Worm (Caenorhabditis elegans) whole organism, L3 larva: Measurements from ENCODE around the gene W10G11.19.

ENCODE experiments used
- R02D3.7 ChIP-seq: fragments of 150-350 bp; optimal IDR thresholded peaks from 2 replicates; lab custom pipeline; 2014; ENCODE audit warnings: missing biosample characterization, missing genetic modification characterization
- ama-1 ChIP-seq: fragments of 150-350 bp; optimal IDR thresholded peaks from 2 replicates; lab custom pipeline; 2018
- ceh-28 ChIP-seq: fragments of 150-350 bp; optimal IDR thresholded peaks from 2 replicates; lab custom pipeline; 2014; ENCODE audit warnings: missing biosample characterization, missing genetic modification reagents, missing genetic modification characterization
- ceh-82 ChIP-seq: fragments of 150-350 bp; optimal IDR thresholded peaks from 2 replicates; lab custom pipeline; 2014; ENCODE audit warnings: missing biosample characterization, missing genetic modification characterization
- egl-5 ChIP-seq: fragments of 150-350 bp; optimal IDR thresholded peaks from 2 replicates; lab custom pipeline; 2017; ENCODE audit warnings: missing biosample characterization, missing genetic modification reagents, missing genetic modification characterization, inconsistent platforms
- elt-1 ChIP-seq: fragments of 150-350 bp; optimal IDR thresholded peaks from 2 replicates; lab custom pipeline; 2014; ENCODE audit warnings: missing biosample characterization, missing genetic modification characterization
- elt-2 ChIP-seq: sonication (generic microtip); optimal IDR thresholded peaks from 2 replicates; lab custom pipeline; 2016; ENCODE audit warnings: missing genetic modification reagents, mild to moderate bottlenecking, missing genetic modification characterization, missing compliant biosample characterization
- elt-3 ChIP-seq, 3 experiments: fragments of 150-350 bp in 1 of 3; sonication (generic microtip) in 2 of 3; optimal IDR thresholded peaks; 2 replicates in 2 of 3; 4 replicates in 1 of 3; lab custom pipeline; 2014 to 2017; ENCODE audit warnings: missing biosample characterization in 3 of 3, missing genetic modification characterization in 3 of 3
- fkh-10 ChIP-seq: sonication (generic microtip); optimal IDR thresholded peaks from 2 replicates; lab custom pipeline; 2017; ENCODE audit warnings: missing biosample characterization, missing genetic modification reagents, missing genetic modification characterization
- hmg-11 ChIP-seq: sonication (generic microtip); optimal IDR thresholded peaks from 2 replicates; lab custom pipeline; 2016; ENCODE audit warnings: missing genetic modification characterization, missing compliant biosample characterization
- lin-15B ChIP-seq: fragments of 150-350 bp; optimal IDR thresholded peaks from 2 replicates; lab custom pipeline; 2014; ENCODE audit warnings: missing biosample characterization, missing genetic modification characterization
- lin-39 ChIP-seq: fragments of 150-350 bp; optimal IDR thresholded peaks from 2 replicates; lab custom pipeline; 2018; ENCODE audit warnings: missing biosample characterization, missing genetic modification reagents, missing genetic modification characterization
- mml-1 ChIP-seq: fragments of 150-350 bp; sonication (generic microtip); optimal IDR thresholded peaks from 3 replicates; lab custom pipeline; 2014; ENCODE audit warnings: missing biosample characterization, missing genetic modification characterization
- nfya-1 ChIP-seq: sonication (generic microtip); optimal IDR thresholded peaks from 2 replicates; lab custom pipeline; 2017; ENCODE audit warnings: missing genetic modification characterization, mild to moderate bottlenecking, missing compliant biosample characterization, antibody characterized with exemption, moderate library complexity; ENCODE audit not compliant: insufficient read depth
- nhr-11 ChIP-seq: fragments of 150-350 bp; optimal IDR thresholded peaks from 2 replicates; lab custom pipeline; 2014; ENCODE audit warnings: missing biosample characterization, missing genetic modification characterization
- nhr-12 ChIP-seq: fragments of 150-350 bp; optimal IDR thresholded peaks from 2 replicates; lab custom pipeline; 2014; ENCODE audit warnings: missing biosample characterization, missing genetic modification characterization
- nhr-23 ChIP-seq: fragments of 150-350 bp; optimal IDR thresholded peaks from 2 replicates; lab custom pipeline; 2014; ENCODE audit warnings: missing biosample characterization, missing genetic modification reagents, missing genetic modification characterization
- nhr-28 ChIP-seq: fragments of 150-350 bp; optimal IDR thresholded peaks from 2 replicates; lab custom pipeline; 2014; ENCODE audit warnings: missing biosample characterization, missing genetic modification characterization
- nhr-43 ChIP-seq: sonication (generic microtip); optimal IDR thresholded peaks from 2 replicates; lab custom pipeline; 2016; ENCODE audit warnings: mild to moderate bottlenecking, missing genetic modification characterization, missing compliant biosample characterization; ENCODE audit not compliant: poor library complexity, severe bottlenecking
- nhr-76 ChIP-seq: fragments of 150-350 bp; sonication (generic microtip); optimal IDR thresholded peaks from 5 replicates; lab custom pipeline; 2014; ENCODE audit warnings: missing biosample characterization, missing genetic modification characterization
- pha-4 ChIP-seq: fragments of 150-350 bp; optimal IDR thresholded peaks from 2 replicates; lab custom pipeline; 2014; ENCODE audit warnings: missing biosample characterization, missing genetic modification reagents, missing genetic modification characterization
- pqm-1 ChIP-seq: fragments of 150-350 bp; optimal IDR thresholded peaks from 2 replicates; lab custom pipeline; 2017; ENCODE audit warnings: missing biosample characterization, missing genetic modification characterization, inconsistent platforms
- sea-2 ChIP-seq: fragments of 150-350 bp; sonication (generic microtip); optimal IDR thresholded peaks from 4 replicates; lab custom pipeline; 2014; ENCODE audit warnings: missing biosample characterization, missing genetic modification reagents, missing genetic modification characterization
- skn-1 ChIP-seq: fragments of 150-350 bp; optimal IDR thresholded peaks from 2 replicates; lab custom pipeline; 2014; ENCODE audit warnings: missing biosample characterization, missing genetic modification characterization
- snpc-4 ChIP-seq: fragments of 150-350 bp; optimal IDR thresholded peaks from 2 replicates; lab custom pipeline; 2014; ENCODE audit warnings: missing biosample characterization, missing genetic modification characterization
- tbx-2 ChIP-seq: sonication (generic microtip); optimal IDR thresholded peaks from 2 replicates; lab custom pipeline; 2016; ENCODE audit warnings: mild to moderate bottlenecking, missing genetic modification characterization, missing compliant biosample characterization
- unc-39 ChIP-seq: sonication (generic microtip); optimal IDR thresholded peaks from 4 replicates; lab custom pipeline; 2017; ENCODE audit warnings: missing biosample characterization, missing genetic modification characterization
- unc-62 ChIP-seq: fragments of 150-350 bp; sonication (generic microtip); optimal IDR thresholded peaks from 4 replicates; lab custom pipeline; 2014; ENCODE audit warnings: missing biosample characterization, missing genetic modification reagents, missing genetic modification characterization
- zag-1 ChIP-seq: fragments of 150-350 bp; optimal IDR thresholded peaks from 2 replicates; lab custom pipeline; 2014; ENCODE audit warnings: missing biosample characterization, missing genetic modification characterization
- ztf-11 ChIP-seq: fragments of 150-350 bp; optimal IDR thresholded peaks from 2 replicates; lab custom pipeline; 2014; ENCODE audit warnings: missing biosample characterization, missing genetic modification characterization
- ztf-4 ChIP-seq: fragments of 150-350 bp; optimal IDR thresholded peaks from 2 replicates; lab custom pipeline; 2014; ENCODE audit warnings: missing biosample characterization, missing genetic modification characterization

Gene W10G11.19

ce11 chrII:3550352-3550751, at the start of gene W10G11.19:
Gene W10G11.19, plus strand, starts transcription at chrII:3550652.
- TF ChIP-seq nhr-28: no peak
- no peak for TF ChIP-seq elt-3 (tag; optimal IDR thresholded peaks at IDR 0.05; lab: Kevin White, UChicago)
- TF ChIP-seq ztf-11 (tag; lab: Kevin White, UChicago): no peak
- no peak for TF ChIP-seq zag-1
- TF ChIP-seq elt-2 (tag; lab: Kevin White, UChicago): peak; percentile 35
- TF ChIP-seq sea-2 (GFP tag; lab: Kevin White, UChicago): no peak

ce11 chrII:3502011-3502410, 48.4 kb upstream of the W10G11.19 start:
- no peak for TF ChIP-seq nhr-12
- TF ChIP-seq skn-1 (tag; lab: Kevin White, UChicago): no peak
- TF ChIP-seq ama-1 (lab: Kevin White, UChicago): no peak
- no peak for TF ChIP-seq unc-39 (tag; lab: Kevin White, UChicago)

- no peak for TF ChIP-seq elt-3 (tag; optimal IDR thresholded peaks at IDR 0.05; lab: Kevin White, UChicago)
- peak; percentile 59 for TF ChIP-seq fkh-10 (GFP tag; lab: Kevin White, UChicago)
- TF ChIP-seq ceh-28 (tag; lab: Kevin White, UChicago): peak; percentile 47
- no peak for TF ChIP-seq nhr-28
- peak; percentile 67 for TF ChIP-seq nfya-1 (tag; lab: Kevin White, UChicago)
- TF ChIP-seq tbx-2 (tag; lab: Kevin White, UChicago): peak; percentile 21
- peak; percentile 28 for TF ChIP-seq elt-2 (tag; lab: Kevin White, UChicago)
- peak; percentile 94 for TF ChIP-seq lin-15B (tag; lab: Kevin White, UChicago)
- peak; percentile 30 for TF ChIP-seq skn-1 (tag; lab: Kevin White, UChicago)
- TF ChIP-seq ceh-82 (tag; lab: Kevin White, UChicago): no peak
- peak; percentile 29 for TF ChIP-seq R02D3.7 (tag; lab: Kevin White, UChicago)
- TF ChIP-seq lin-39: peak; percentile 68
- peak; percentile 75 for TF ChIP-seq pha-4 (tag; lab: Kevin White, UChicago)
- TF ChIP-seq hmg-11 (tag; lab: Kevin White, UChicago): peak; percentile 50
- no peak for TF ChIP-seq ama-1 (lab: Kevin White, UChicago)
- peak; percentile 63 for TF ChIP-seq egl-5 (tag; lab: Kevin White, UChicago)
- TF ChIP-seq nhr-23 (tag; lab: Kevin White, UChicago): peak; percentile 61
- TF ChIP-seq snpc-4: peak; percentile 73
- TF ChIP-seq mml-1 (tag; lab: Kevin White, UChicago): no peak
Observed at ce11 chrII:3502520-3503323, 47.7 kb upstream of the W10G11.19 start, which contains the start of the genes col-71 and Y49F6B.2. Gene col-71, minus strand, starts transcription at chrII:3502570. Gene Y49F6B.2, plus strand, starts transcription at chrII:3502968.

ce11 chrII:3504717-3505116, 45.7 kb upstream of the W10G11.19 start, which contains the start of gene cyh-1:
Gene cyh-1, plus strand, starts transcription at chrII:3505017.
- no peak for TF ChIP-seq snpc-4
- no peak for TF ChIP-seq ztf-4 (tag; lab: Kevin White, UChicago)
- no peak for TF ChIP-seq nhr-43
- no peak for TF ChIP-seq pqm-1
- TF ChIP-seq nfya-1 (tag; lab: Kevin White, UChicago): no peak
- TF ChIP-seq unc-62 (GFP tag; lab: Kevin White, UChicago): no peak
- no peak for TF ChIP-seq elt-1
- no peak for TF ChIP-seq nhr-23 (tag; lab: Kevin White, UChicago)
- no peak for TF ChIP-seq nhr-76 (tag; lab: Kevin White, UChicago)
- no peak for TF ChIP-seq egl-5 (tag; lab: Kevin White, UChicago)
- TF ChIP-seq nhr-11 (tag; lab: Kevin White, UChicago): no peak
- TF ChIP-seq unc-39 (tag; lab: Kevin White, UChicago): no peak
- TF ChIP-seq, all 47 proteins: peak for 0

ce11 chrII:3512240-3512639, 38.2 kb upstream of the W10G11.19 start, which contains the start of gene Y49F6B.19:
Gene Y49F6B.19, minus strand, starts transcription at chrII:3512340.
- TF ChIP-seq zag-1 (no peak), nhr-76 (tag; lab: Kevin White, UChicago) (no peak), ceh-28 (tag; lab: Kevin White, UChicago) (no peak), skn-1 (tag; lab: Kevin White, UChicago) (no peak)
- TF ChIP-seq, all 47 proteins: peak for 0
